Fruit fly (Drosophila melanogaster): ENCODE results near the gene CG33920.
A peak's percentile ranks its signal among the peaks of the same experiment; 100 is the strongest.

The CG33920 gene

DNA sequence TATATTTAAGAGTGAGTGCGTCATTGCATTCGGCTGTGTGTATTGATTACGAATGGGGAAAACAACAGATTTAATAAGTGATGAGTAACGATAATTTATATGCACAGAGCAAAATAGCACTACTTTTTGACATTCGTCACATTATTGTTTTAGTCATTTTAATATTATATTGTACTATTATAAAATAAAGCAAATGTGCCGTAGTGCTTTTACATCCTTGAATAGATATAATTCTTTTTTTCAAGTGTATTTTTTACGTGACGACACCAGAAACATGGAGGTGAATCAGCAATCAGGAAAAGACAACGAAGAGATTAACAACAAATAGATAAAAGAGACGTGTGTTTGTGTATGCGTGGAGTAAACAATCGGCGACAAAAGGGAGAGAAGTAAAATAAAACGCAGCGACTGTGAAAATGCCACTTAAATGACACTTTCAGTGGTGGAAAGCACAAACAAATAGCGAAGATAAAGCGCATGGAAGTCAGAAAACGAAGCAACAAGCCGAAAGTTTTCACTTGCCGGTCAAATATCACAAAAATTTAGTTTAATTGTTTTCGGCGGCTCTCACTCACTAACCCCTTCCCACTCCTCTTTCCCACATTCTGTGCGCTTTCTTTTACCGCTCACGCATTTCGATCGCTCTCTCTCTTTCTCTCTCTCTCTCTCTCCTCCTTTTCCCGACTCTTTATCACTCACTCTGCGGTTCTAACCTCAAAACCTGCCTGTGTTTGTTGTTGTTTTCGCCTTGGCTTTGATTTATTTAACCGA lies 14.3 kb upstream of the CG33920 start (continued):
- TF ChIP-seq CG16863 (GFP tag; optimal IDR thresholded peaks at IDR 0.05) (no peak), CG7987 (GFP tag; optimal IDR thresholded peaks at IDR 0.05) (peak; percentile 42), CG12659 (GFP tag; optimal IDR thresholded peaks at IDR 0.05) (peak; percentile 72), CG12236 (GFP tag; optimal IDR thresholded peaks at IDR 0.05) (peak; percentile 18), crp (GFP tag; optimal IDR thresholded peaks at IDR 0.05) (no peak), crc (GFP tag; optimal IDR thresholded peaks at IDR 0.05) (no peak), Nf-YA (GFP tag; IDR thresholded peaks at IDR 0.05) (peak; percentile 71), sug (tag; optimal IDR thresholded peaks at IDR 0.05) (peak; percentile 42), aop (GFP tag; IDR thresholded peaks at IDR 0.05) (no peak), zen (tag; optimal IDR thresholded peaks at IDR 0.05) (peak; percentile 64), bigmax (GFP tag; optimal IDR thresholded peaks at IDR 0.05) (peak; percentile 98), sens-2 (GFP tag; IDR thresholded peaks at IDR 0.05) (no peak), luna (GFP tag; optimal IDR thresholded peaks at IDR 0.05) (no peak), run (tag; optimal IDR thresholded peaks at IDR 0.05) (peak; percentile 73), oc (tag; optimal IDR thresholded peaks at IDR 0.05) (peak; percentile 82), CG11247 (GFP tag; IDR thresholded peaks at IDR 0.05) (no peak), dati (GFP tag; IDR thresholded peaks at IDR 0.05) (peak; percentile 61; the same call in 1 of the 2 replicates), stc (GFP tag; IDR thresholded peaks at IDR 0.05) (peak; percentile 83), jumu (GFP tag; optimal IDR thresholded peaks at IDR 0.05) (no peak), wdn (GFP tag; IDR thresholded peaks at IDR 0.05) (peak; percentile 67), bsh (GFP tag; optimal IDR thresholded peaks at IDR 0.05) (peak; percentile 38 to 88), Abd-B (GFP tag; optimal IDR thresholded peaks at IDR 0.05) (peak; percentile 80), CG12071 (GFP tag; optimal IDR thresholded peaks at IDR 0.05) (peak; percentile 58), CG12391 (tag; optimal IDR thresholded peaks at IDR 0.05) (peak; percentile 85), CG9876 (GFP tag; optimal IDR thresholded peaks at IDR 0.05) (no peak), gcm (GFP tag; optimal IDR thresholded peaks at IDR 0.05) (peak; percentile 77), CG3995 (GFP tag; optimal IDR thresholded peaks at IDR 0.05) (peak; percentile 42), CG7271 (tag; optimal IDR thresholded peaks at IDR 0.05) (peak; percentile 46), CG12219 (GFP tag; optimal IDR thresholded peaks at IDR 0.05) (peak; percentile 51), gsb-n (tag; optimal IDR thresholded peaks at IDR 0.05) (peak; percentile 83), Bgb (GFP tag; IDR thresholded peaks at IDR 0.05; ENCODE audit: partially characterized antibody) (no peak), odd (GFP tag; optimal IDR thresholded peaks at IDR 0.05) (peak; percentile 58), Oli (tag; optimal IDR thresholded peaks at IDR 0.05) (peak; percentile 86), CG5245 (GFP tag; optimal IDR thresholded peaks at IDR 0.05) (peak; percentile 77), amos (GFP tag; IDR thresholded peaks at IDR 0.05; ENCODE audit: partially characterized antibody) (no peak), pan (optimal IDR thresholded peaks at IDR 0.05) (no peak), pan (GFP tag; optimal IDR thresholded peaks at IDR 0.05 in 1 of 2, IDR thresholded peaks at IDR 0.05 in 1 of 2) (peak in 1 of 2 experiments; percentile 79), Meics (GFP tag; optimal IDR thresholded peaks at IDR 0.05) (peak; percentile 69), CHES-1-like (GFP tag; optimal IDR thresholded peaks at IDR 0.05) (no peak), sisA (GFP tag; IDR thresholded peaks at IDR 0.05) (peak; percentile 80), Bteb2 (GFP tag; optimal IDR thresholded peaks at IDR 0.05) (peak; percentile 38), fru (optimal IDR thresholded peaks at IDR 0.05) (no peak), CG18599 (GFP tag; optimal IDR thresholded peaks at IDR 0.05) (peak; percentile 85), toy (GFP tag; IDR thresholded peaks at IDR 0.05) (no peak), lov (optimal IDR thresholded peaks at IDR 0.05) (no peak), lov (GFP tag; IDR thresholded peaks at IDR 0.05) (0 out of 3 replicates have a peak, but pooled peaks have one; percentile 51), CG4854 (GFP tag; optimal IDR thresholded peaks at IDR 0.05) (peak; percentile 20), CG6272 (GFP tag; IDR thresholded peaks at IDR 0.05) (peak; percentile 23; the same call in 1 of the 2 replicates), kni (GFP tag; optimal IDR thresholded peaks at IDR 0.05) (peak; percentile 88), CG32772 (GFP tag; IDR thresholded peaks at IDR 0.05) (peak; percentile 81)

All from whole organism, embryonic.